Worm (Caenorhabditis elegans): ENCODE results near the gene clc-20.

DNA sequence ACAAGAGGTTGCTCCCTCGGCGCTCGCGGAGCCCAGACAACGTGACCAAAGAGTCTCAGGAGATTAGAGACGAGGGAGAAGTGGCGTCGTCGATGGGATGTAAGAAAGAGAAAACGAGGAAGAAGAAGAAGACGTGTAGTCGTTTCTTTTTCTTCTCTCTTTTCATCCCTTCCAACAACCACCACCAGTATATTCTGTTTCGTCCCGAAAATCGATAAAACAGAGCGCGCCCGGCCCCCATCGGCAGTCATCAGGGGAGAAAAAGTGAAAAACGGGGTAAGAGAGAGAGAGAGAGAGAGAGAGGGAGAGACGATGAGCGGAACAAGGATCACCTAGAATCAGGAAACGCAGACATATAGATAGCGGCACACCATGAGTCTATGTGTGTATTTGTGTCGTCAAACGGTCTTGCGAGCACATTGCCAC lies 15.5 kb downstream of the clc-20 start:
- peak; percentile 62 for TF ChIP-seq T26A8.4 (GFP tag; IDR thresholded peaks at IDR 0.05)
- peak; percentile 11 for TF ChIP-seq pqm-1 (tag; optimal IDR thresholded peaks at IDR 0.05)
- peak; percentile 60 to 77 for TF ChIP-seq lsy-2 (tag; optimal IDR thresholded peaks at IDR 0.05)

Measured in whole organism, L4 larva.